Worm (Caenorhabditis elegans) whole organism, L1 larva: Measurements from ENCODE around the gene ZC239.21.
"Not testable (repeated sequence)": the region's sequence is repeated elsewhere in the genome, so short reads cannot be mapped to it uniquely, and the experiment has no call there.

Source experiments
- F16B12.6 ChIP-seq: fragments of 150-350 bp; optimal IDR thresholded peaks from 2 replicates; lab custom pipeline; 2014; ENCODE audit warnings: missing biosample characterization, missing genetic modification characterization
- alr-1 ChIP-seq: fragments of 200-800 bp; sonication (Bioruptor generic); optimal IDR thresholded peaks from 2 replicates; lab custom pipeline; 2018; ENCODE audit warnings: borderline replicate concordance, mild to moderate bottlenecking, missing genetic modification characterization, missing compliant biosample characterization
- ceh-8 ChIP-seq: fragments of 200-800 bp; sonication (Bioruptor generic); optimal IDR thresholded peaks from 2 replicates; lab custom pipeline; 2018; ENCODE audit warnings: mild to moderate bottlenecking, missing genetic modification characterization, moderate library complexity, missing compliant biosample characterization
- dpl-1 ChIP-seq, 3 experiments: fragments of 150-350 bp in 2 of 3; sonication (generic microtip) in 1 of 3; optimal IDR thresholded peaks; 2 replicates each; lab custom pipeline; 2014 to 2017; ENCODE audit warnings: missing biosample characterization in 3 of 3, missing genetic modification characterization in 3 of 3, missing genetic modification reagents in 3 of 3
- efl-3 ChIP-seq: fragments of 200-800 bp; sonication (Bioruptor generic); optimal IDR thresholded peaks from 2 replicates; lab custom pipeline; 2018; ENCODE audit warnings: mild to moderate bottlenecking, missing genetic modification characterization, missing compliant biosample characterization
- egl-13 ChIP-seq: sonication (generic microtip); optimal IDR thresholded peaks from 2 replicates; lab custom pipeline; 2016; ENCODE audit warnings: missing genotype, missing genetic modification reagents, missing genetic modification characterization, missing compliant biosample characterization
- elt-2 ChIP-seq: sonication (generic microtip); optimal IDR thresholded peaks from 2 replicates; lab custom pipeline; 2016; ENCODE audit warnings: missing genetic modification characterization, mild to moderate bottlenecking, inconsistent platforms, missing compliant biosample characterization, missing genetic modification reagents
- elt-3 ChIP-seq, 6 experiments: fragments of 150-350 bp in 1 of 6; sonication (generic microtip); optimal IDR thresholded peaks; 2 replicates each; lab custom pipeline; 2017 to 2018; ENCODE audit warnings: missing biosample characterization in 6 of 6, missing genetic modification characterization in 6 of 6, inconsistent platforms in 1 of 6
- fkh-10 ChIP-seq: sonication (generic microtip); optimal IDR thresholded peaks from 2 replicates; lab custom pipeline; 2017; ENCODE audit warnings: missing biosample characterization, missing genetic modification reagents, missing genetic modification characterization
- fkh-4 ChIP-seq: sonication (generic microtip); optimal IDR thresholded peaks from 2 replicates; lab custom pipeline; 2016; ENCODE audit warnings: missing compliant biosample characterization, missing genetic modification characterization, borderline replicate concordance
- fos-1 ChIP-seq: fragments of 150-350 bp; optimal IDR thresholded peaks from 2 replicates; lab custom pipeline; 2014; ENCODE audit warnings: missing biosample characterization, missing genetic modification characterization
- hlh-4 ChIP-seq: sonication (generic microtip); optimal IDR thresholded peaks from 2 replicates; lab custom pipeline; 2016; ENCODE audit warnings: mild to moderate bottlenecking, missing genetic modification characterization, missing compliant biosample characterization
- lin-13 ChIP-seq: fragments of 150-350 bp; optimal IDR thresholded peaks from 2 replicates; lab custom pipeline; 2014; ENCODE audit warnings: missing biosample characterization, missing genetic modification reagents, missing genetic modification characterization
- lin-14 ChIP-seq: fragments of 200-800 bp; sonication (Bioruptor generic); optimal IDR thresholded peaks from 2 replicates; lab custom pipeline; 2018; ENCODE audit warnings: mild to moderate bottlenecking, missing genetic modification characterization, moderate library complexity, missing compliant biosample characterization
- lin-15B ChIP-seq: fragments of 150-350 bp; sonication (generic microtip); optimal IDR thresholded peaks from 3 replicates; lab custom pipeline; 2014; ENCODE audit warnings: missing biosample characterization, missing genetic modification characterization
- lin-35 ChIP-seq, 2 experiments: fragments of 150-350 bp; optimal IDR thresholded peaks; 2 replicates each; lab custom pipeline; 2014; ENCODE audit warnings: missing biosample characterization in 2 of 2, missing genetic modification characterization in 2 of 2, missing genetic modification reagents in 2 of 2
- mep-1 ChIP-seq: fragments of 150-350 bp; optimal IDR thresholded peaks from 2 replicates; lab custom pipeline; 2014; ENCODE audit warnings: missing biosample characterization, missing genetic modification characterization
- nhr-11 ChIP-seq: fragments of 150-350 bp; optimal IDR thresholded peaks from 2 replicates; lab custom pipeline; 2014; ENCODE audit warnings: missing biosample characterization, missing genetic modification characterization
- nhr-12 ChIP-seq: sonication (generic microtip); optimal IDR thresholded peaks from 2 replicates; lab custom pipeline; 2017; ENCODE audit warnings: missing biosample characterization, missing genetic modification characterization
- nhr-19 ChIP-seq: fragments of 200-800 bp; sonication (Bioruptor generic); conservative IDR thresholded peaks from 2 replicates; pipeline ENCODE4 v1.3.6; 2022; ENCODE audit warnings: missing genetic modification characterization, missing compliant biosample characterization
- nhr-237 ChIP-seq: fragments of 150-350 bp; optimal IDR thresholded peaks from 2 replicates; lab custom pipeline; 2014; ENCODE audit warnings: missing biosample characterization, missing genetic modification characterization
- nhr-84 ChIP-seq: sonication (generic microtip); optimal IDR thresholded peaks from 2 replicates; lab custom pipeline; 2017; ENCODE audit warnings: missing biosample characterization, missing genetic modification characterization
- nhr-85 ChIP-seq: sonication (generic microtip); peaks from one replicate; lab custom pipeline; 2016; ENCODE audit warnings: missing genetic modification characterization, inconsistent platforms, missing compliant biosample characterization
- nhr-90 ChIP-seq: sonication (generic microtip); optimal IDR thresholded peaks from 2 replicates; lab custom pipeline; 2016; ENCODE audit warnings: mild to moderate bottlenecking, missing genetic modification characterization, missing compliant biosample characterization; ENCODE audit not compliant: poor library complexity
- rnt-1 ChIP-seq: sonication (generic microtip); optimal IDR thresholded peaks from 2 replicates; lab custom pipeline; 2016; ENCODE audit warnings: mild to moderate bottlenecking, missing genetic modification characterization, moderate library complexity, missing compliant biosample characterization
- sox-4 ChIP-seq: sonication (generic microtip); optimal IDR thresholded peaks from 2 replicates; lab custom pipeline; 2016; ENCODE audit warnings: missing genetic modification characterization, missing compliant biosample characterization
- sup-37 ChIP-seq: fragments of 200-800 bp; sonication (Bioruptor generic); optimal IDR thresholded peaks from 2 replicates; lab custom pipeline; 2018; ENCODE audit warnings: mild to moderate bottlenecking, missing genetic modification characterization, missing compliant biosample characterization
- swsn-7 ChIP-seq: sonication (generic microtip); optimal IDR thresholded peaks from 2 replicates; lab custom pipeline; 2016; ENCODE audit warnings: missing genetic modification characterization, missing compliant biosample characterization
- tbx-2 ChIP-seq: sonication (generic microtip); optimal IDR thresholded peaks from 2 replicates; lab custom pipeline; 2016; ENCODE audit warnings: missing genetic modification characterization, missing compliant biosample characterization
- vab-15 ChIP-seq: sonication (generic microtip); optimal IDR thresholded peaks from 2 replicates; lab custom pipeline; 2017; ENCODE audit warnings: missing genotype, mild to moderate bottlenecking, missing genetic modification characterization, missing compliant biosample characterization
- ztf-11 ChIP-seq, 2 experiments: sonication (generic microtip); optimal IDR thresholded peaks; 2 replicates each; lab custom pipeline; 2016 to 2017; ENCODE audit warnings: missing genetic modification characterization in 2 of 2, missing biosample characterization in 1 of 2, missing compliant biosample characterization in 1 of 2
- ztf-4 ChIP-seq: fragments of 150-350 bp; optimal IDR thresholded peaks from 2 replicates; lab custom pipeline; 2014; ENCODE audit warnings: missing biosample characterization, missing genetic modification characterization

ZC239.21 gene

ce11 chrII:3206423-3206989, at the start of gene ZC239.21, which contains the start of gene ZC239.20:
Gene ZC239.21 (plus strand): TSS chrII:3206939.
Gene ZC239.20 (minus strand): TSS chrII:3206523.
- TF ChIP-seq alr-1 (tag; lab: Kevin White, UChicago) (no peak), F16B12.6 (tag; lab: Kevin White, UChicago) (no peak)
- TF ChIP-seq, all 84 proteins: peak for 0

ce11 chrII:3158985-3159384, 47.8 kb upstream of the ZC239.21 start, which contains the start of gene sri-34:
Gene sri-34 (minus strand): TSS chrII:3159085.
- TF ChIP-seq nhr-90 (tag; lab: Kevin White, UChicago) (no peak), nhr-237 (tag; lab: Kevin White, UChicago) (no peak), sox-4 (tag; lab: Kevin White, UChicago) (no peak), ztf-4 (tag; lab: Kevin White, UChicago) (no peak), elt-3 (tag; optimal IDR thresholded peaks at IDR 0.05; lab: Kevin White, UChicago) (no peak), nhr-11 (no peak), mep-1 (tag; lab: Kevin White, UChicago) (no peak), dpl-1 (GFP tag; optimal IDR thresholded peaks at IDR 0.05; lab: Kevin White, UChicago) (no peak), hlh-4 (tag; lab: Kevin White, UChicago) (no peak), lin-15B (tag; lab: Kevin White, UChicago) (no peak), ceh-8 (no peak), fkh-4 (no peak), egl-13 (tag; lab: Kevin White, UChicago) (no peak), vab-15 (tag; lab: Kevin White, UChicago) (no peak), lin-14 (GFP tag; lab: Kevin White, UChicago) (no peak), fos-1 (tag; lab: Kevin White, UChicago) (no peak), rnt-1 (tag; lab: Kevin White, UChicago) (no peak)

- no peak for TF ChIP-seq fkh-10 (GFP tag; lab: Kevin White, UChicago)
- TF ChIP-seq lin-35 (GFP tag; optimal IDR thresholded peaks at IDR 0.05; lab: Kevin White, UChicago) = no peak
- no peak for TF ChIP-seq ztf-11 (tag; optimal IDR thresholded peaks at IDR 0.05; lab: Kevin White, UChicago)
- no peak for TF ChIP-seq nhr-11
These were observed 36.6 kb upstream of the ZC239.21 start, which contains the start of gene fbxc-55 for ce11 chrII:3170089-3170488. Gene fbxc-55 (minus strand): TSS chrII:3170189.

ce11 chrII:3172176-3172575, 34.6 kb upstream of the ZC239.21 start, which contains the start of gene Y27F2A.10:
Gene Y27F2A.10 (minus strand): TSS chrII:3172276.
- no peak for TF ChIP-seq ztf-11 (tag; optimal IDR thresholded peaks at IDR 0.05; lab: Kevin White, UChicago)
- no peak for TF ChIP-seq swsn-7
- no peak for TF ChIP-seq nhr-84 (tag; lab: Kevin White, UChicago)
- TF ChIP-seq ztf-4 (tag; lab: Kevin White, UChicago) = no peak
- no peak for TF ChIP-seq F16B12.6 (tag; lab: Kevin White, UChicago)
- no peak for TF ChIP-seq hlh-4 (tag; lab: Kevin White, UChicago)
- no peak for TF ChIP-seq lin-13 (GFP tag; lab: Kevin White, UChicago)
- no peak for TF ChIP-seq nhr-85
- TF ChIP-seq sup-37 = no peak
- TF ChIP-seq elt-2 (tag; lab: Kevin White, UChicago) = no peak
- no peak for TF ChIP-seq efl-3
- TF ChIP-seq nhr-12 = no peak
- TF ChIP-seq, all 84 proteins: peak for 0

ce11 chrII:3177663-3178062, 29.1 kb upstream of the ZC239.21 start, which contains the start of gene sri-40:
Gene sri-40 (plus strand): TSS chrII:3177963.
- TF ChIP-seq tbx-2 (tag; lab: Kevin White, UChicago); nhr-19; ztf-11 (tag; optimal IDR thresholded peaks at IDR 0.05; lab: Kevin White, UChicago): not testable (repeated sequence)
- TF ChIP-seq, all 84 proteins: peak for 0; not testable (repeated sequence) for 84
